Worm (Caenorhabditis elegans) whole organism, L3 larva: ENCODE measurements around the gene K10H10.5.

Source experiments
- ZK546.5 ChIP-seq: sonication (generic microtip); optimal IDR thresholded peaks from 2 replicates; lab custom pipeline; 2017; ENCODE audit warnings: missing biosample characterization, missing genetic modification characterization
- aly-2 ChIP-seq: fragments of 150-350 bp; optimal IDR thresholded peaks from 2 replicates; lab custom pipeline; 2014; ENCODE audit warnings: missing biosample characterization, missing genetic modification characterization
- ama-1 ChIP-seq: fragments of 150-350 bp; optimal IDR thresholded peaks from 2 replicates; lab custom pipeline; 2018
- ceh-16 ChIP-seq: sonication (generic microtip); optimal IDR thresholded peaks from 2 replicates; lab custom pipeline; 2017; ENCODE audit warnings: missing biosample characterization, missing genetic modification characterization
- ceh-82 ChIP-seq: fragments of 150-350 bp; optimal IDR thresholded peaks from 2 replicates; lab custom pipeline; 2014; ENCODE audit warnings: missing biosample characterization, missing genetic modification characterization
- ceh-9 ChIP-seq: sonication (generic microtip); optimal IDR thresholded peaks from 2 replicates; lab custom pipeline; 2018; ENCODE audit warnings: missing biosample characterization, missing genetic modification characterization
- daf-12 ChIP-seq: fragments of 150-350 bp; optimal IDR thresholded peaks from 2 replicates; lab custom pipeline; 2014; ENCODE audit warnings: missing biosample characterization, missing genetic modification reagents, missing genetic modification characterization
- egl-5 ChIP-seq: fragments of 150-350 bp; optimal IDR thresholded peaks from 2 replicates; lab custom pipeline; 2017; ENCODE audit warnings: missing biosample characterization, missing genetic modification reagents, missing genetic modification characterization, inconsistent platforms
- elt-2 ChIP-seq: sonication (generic microtip); optimal IDR thresholded peaks from 2 replicates; lab custom pipeline; 2016; ENCODE audit warnings: missing genetic modification reagents, mild to moderate bottlenecking, missing genetic modification characterization, missing compliant biosample characterization
- elt-3 ChIP-seq, 3 experiments: fragments of 150-350 bp in 1 of 3; sonication (generic microtip) in 2 of 3; optimal IDR thresholded peaks; 2 replicates in 2 of 3; 4 replicates in 1 of 3; lab custom pipeline; 2014 to 2017; ENCODE audit warnings: missing biosample characterization in 3 of 3, missing genetic modification characterization in 3 of 3
- eor-1 ChIP-seq, 2 experiments: fragments of 150-350 bp; optimal IDR thresholded peaks; 2 replicates each; lab custom pipeline; 2014 to 2018; ENCODE audit warnings: missing biosample characterization in 2 of 2, missing genetic modification characterization in 2 of 2
- fkh-10 ChIP-seq: sonication (generic microtip); optimal IDR thresholded peaks from 2 replicates; lab custom pipeline; 2017; ENCODE audit warnings: missing biosample characterization, missing genetic modification reagents, missing genetic modification characterization
- fkh-2 ChIP-seq: fragments of 150-350 bp; optimal IDR thresholded peaks from 2 replicates; lab custom pipeline; 2014; ENCODE audit warnings: missing biosample characterization, missing genetic modification reagents, missing genetic modification characterization
- fos-1 ChIP-seq: fragments of 150-350 bp; optimal IDR thresholded peaks from 2 replicates; lab custom pipeline; 2014; ENCODE audit warnings: missing biosample characterization, missing genetic modification characterization
- hmg-11 ChIP-seq: sonication (generic microtip); optimal IDR thresholded peaks from 2 replicates; lab custom pipeline; 2016; ENCODE audit warnings: missing genetic modification characterization, missing compliant biosample characterization
- jun-1 ChIP-seq: fragments of 150-350 bp; optimal IDR thresholded peaks from 2 replicates; lab custom pipeline; 2014; ENCODE audit warnings: missing biosample characterization, missing genetic modification reagents, missing genetic modification characterization
- lin-15B ChIP-seq: fragments of 150-350 bp; optimal IDR thresholded peaks from 2 replicates; lab custom pipeline; 2014; ENCODE audit warnings: missing biosample characterization, missing genetic modification characterization
- lsy-12 ChIP-seq: sonication (generic microtip); optimal IDR thresholded peaks from 2 replicates; lab custom pipeline; 2016; ENCODE audit warnings: mild to moderate bottlenecking, missing genetic modification characterization, missing compliant biosample characterization
- mdl-1 ChIP-seq: fragments of 150-350 bp; optimal IDR thresholded peaks from 2 replicates; lab custom pipeline; 2014; ENCODE audit warnings: missing biosample characterization, missing genetic modification characterization
- mml-1 ChIP-seq: fragments of 150-350 bp; sonication (generic microtip); optimal IDR thresholded peaks from 3 replicates; lab custom pipeline; 2014; ENCODE audit warnings: missing biosample characterization, missing genetic modification characterization
- nfya-1 ChIP-seq: sonication (generic microtip); optimal IDR thresholded peaks from 2 replicates; lab custom pipeline; 2017; ENCODE audit warnings: missing genetic modification characterization, mild to moderate bottlenecking, missing compliant biosample characterization, antibody characterized with exemption, moderate library complexity; ENCODE audit not compliant: insufficient read depth
- nhr-11 ChIP-seq: fragments of 150-350 bp; optimal IDR thresholded peaks from 2 replicates; lab custom pipeline; 2014; ENCODE audit warnings: missing biosample characterization, missing genetic modification characterization
- nhr-237 ChIP-seq: fragments of 150-350 bp; optimal IDR thresholded peaks from 2 replicates; lab custom pipeline; 2014; ENCODE audit warnings: missing biosample characterization, missing genetic modification characterization
- nhr-28 ChIP-seq: fragments of 150-350 bp; optimal IDR thresholded peaks from 2 replicates; lab custom pipeline; 2014; ENCODE audit warnings: missing biosample characterization, missing genetic modification characterization
- nhr-43 ChIP-seq: sonication (generic microtip); optimal IDR thresholded peaks from 2 replicates; lab custom pipeline; 2016; ENCODE audit warnings: mild to moderate bottlenecking, missing genetic modification characterization, missing compliant biosample characterization; ENCODE audit not compliant: poor library complexity, severe bottlenecking
- nhr-67 ChIP-seq: fragments of 150-350 bp; optimal IDR thresholded peaks from 2 replicates; lab custom pipeline; 2014; ENCODE audit warnings: missing biosample characterization, missing genetic modification characterization
- nhr-76 ChIP-seq: fragments of 150-350 bp; sonication (generic microtip); optimal IDR thresholded peaks from 5 replicates; lab custom pipeline; 2014; ENCODE audit warnings: missing biosample characterization, missing genetic modification characterization
- nhr-77 ChIP-seq: fragments of 150-350 bp; optimal IDR thresholded peaks from 2 replicates; lab custom pipeline; 2014; ENCODE audit warnings: missing biosample characterization, missing genetic modification characterization
- pha-4 ChIP-seq: fragments of 150-350 bp; optimal IDR thresholded peaks from 2 replicates; lab custom pipeline; 2014; ENCODE audit warnings: missing biosample characterization, missing genetic modification reagents, missing genetic modification characterization
- pqm-1 ChIP-seq: fragments of 150-350 bp; optimal IDR thresholded peaks from 2 replicates; lab custom pipeline; 2017; ENCODE audit warnings: missing biosample characterization, missing genetic modification characterization, inconsistent platforms
- sea-2 ChIP-seq: fragments of 150-350 bp; sonication (generic microtip); optimal IDR thresholded peaks from 4 replicates; lab custom pipeline; 2014; ENCODE audit warnings: missing biosample characterization, missing genetic modification reagents, missing genetic modification characterization
- skn-1 ChIP-seq: fragments of 150-350 bp; optimal IDR thresholded peaks from 2 replicates; lab custom pipeline; 2014; ENCODE audit warnings: missing biosample characterization, missing genetic modification characterization
- tbx-2 ChIP-seq: sonication (generic microtip); optimal IDR thresholded peaks from 2 replicates; lab custom pipeline; 2016; ENCODE audit warnings: mild to moderate bottlenecking, missing genetic modification characterization, missing compliant biosample characterization
- unc-39 ChIP-seq: sonication (generic microtip); optimal IDR thresholded peaks from 4 replicates; lab custom pipeline; 2017; ENCODE audit warnings: missing biosample characterization, missing genetic modification characterization
- unc-62 ChIP-seq: fragments of 150-350 bp; sonication (generic microtip); optimal IDR thresholded peaks from 4 replicates; lab custom pipeline; 2014; ENCODE audit warnings: missing biosample characterization, missing genetic modification reagents, missing genetic modification characterization
- ztf-11 ChIP-seq: fragments of 150-350 bp; optimal IDR thresholded peaks from 2 replicates; lab custom pipeline; 2014; ENCODE audit warnings: missing biosample characterization, missing genetic modification characterization

Gene K10H10.5

ce11 chrII:14496809-14497208 lies 4.7 kb upstream of the K10H10.5 start (continued):
- TF ChIP-seq pha-4 (tag; lab: Kevin White, UChicago) (peak; percentile 87), hmg-11 (tag; lab: Kevin White, UChicago) (peak; percentile 88), fkh-10 (GFP tag; lab: Kevin White, UChicago) (no peak), fos-1 (tag; lab: Kevin White, UChicago) (peak; percentile 23), aly-2 (tag; lab: Kevin White, UChicago) (no peak), ama-1 (lab: Kevin White, UChicago) (peak; percentile 66), skn-1 (tag; lab: Kevin White, UChicago) (peak; percentile 86), egl-5 (tag; lab: Kevin White, UChicago) (no peak), nhr-11 (tag; lab: Kevin White, UChicago) (no peak), lin-15B (tag; lab: Kevin White, UChicago) (peak; percentile 9), lsy-12 (peak; percentile 83), ZK546.5 (tag; lab: Kevin White, UChicago) (no peak), nhr-76 (tag; lab: Kevin White, UChicago) (no peak), nhr-28 (tag; lab: Kevin White, UChicago) (no peak), tbx-2 (peak; percentile 76), jun-1 (tag; lab: Kevin White, UChicago) (peak; percentile 56), nhr-237 (no peak), daf-12 (tag; lab: Kevin White, UChicago) (no peak), fkh-2 (no peak)
- TF ChIP-seq, all 47 proteins: peak for 25

- no peak for TF ChIP-seq eor-1 (tag; optimal IDR thresholded peaks at IDR 0.05; lab: Kevin White, UChicago)
- TF ChIP-seq nhr-43 (tag; lab: Kevin White, UChicago), result peak; percentile 15
These were observed 3.7 kb upstream of the K10H10.5 start, which contains the start of gene dhs-8 for ce11 chrII:14497848-14498247. dhs-8 (plus strand) TSS chrII:14498026.

ce11 chrII:14500122-14500521 lies 1.4 kb upstream of the K10H10.5 start, which contains the start of gene K10H10.4:
K10H10.4 (plus strand) TSS chrII:14500422.
- TF ChIP-seq tbx-2, result no peak
- TF ChIP-seq ceh-16 (tag; lab: Kevin White, UChicago), result no peak
- no peak for TF ChIP-seq nhr-77 (tag; lab: Kevin White, UChicago)
- TF ChIP-seq ceh-9 (tag; lab: Kevin White, UChicago), result no peak
- no peak for TF ChIP-seq pqm-1 (tag; lab: Kevin White, UChicago)
- no peak for TF ChIP-seq unc-39 (tag; lab: Kevin White, UChicago)

- TF ChIP-seq nhr-67 (tag; lab: Kevin White, UChicago), result no peak
- no peak for TF ChIP-seq ceh-82
- TF ChIP-seq hmg-11 (tag; lab: Kevin White, UChicago), result no peak
- no peak for TF ChIP-seq sea-2 (GFP tag; lab: Kevin White, UChicago)
- no peak for TF ChIP-seq nfya-1
- no peak for TF ChIP-seq mdl-1
- TF ChIP-seq nhr-77 (tag; lab: Kevin White, UChicago), result no peak
- no peak for TF ChIP-seq mml-1 (tag; lab: Kevin White, UChicago)
- TF ChIP-seq ztf-11 (tag; lab: Kevin White, UChicago), result no peak
- no peak for TF ChIP-seq elt-3 (tag; optimal IDR thresholded peaks at IDR 0.05; lab: Kevin White, UChicago)
- no peak for TF ChIP-seq elt-2 (tag; lab: Kevin White, UChicago)
- no peak for TF ChIP-seq tbx-2
- TF ChIP-seq eor-1 (tag; optimal IDR thresholded peaks at IDR 0.05; lab: Kevin White, UChicago), result no peak
- no peak for TF ChIP-seq fkh-2
- TF ChIP-seq unc-62 (GFP tag; lab: Kevin White, UChicago), result no peak
These were observed 1.4 kb downstream of the K10H10.5 start, which contains the start of gene K10H10.6 for ce11 chrII:14502997-14503396. K10H10.6 (plus strand) TSS chrII:14503297.

ce11 chrII:14506245-14506644 lies 4.7 kb downstream of the K10H10.5 start, which contains the start of gene K10H10.12:
K10H10.12 (minus strand) TSS chrII:14506345.
- no peak for TF ChIP-seq eor-1 (tag; optimal IDR thresholded peaks at IDR 0.05; lab: Kevin White, UChicago)
- TF ChIP-seq pha-4 (tag; lab: Kevin White, UChicago), result peak; percentile 41
